Fruit fly (Drosophila melanogaster) whole organism, embryonic: ENCODE measurements around the gene elgi.

Source experiments
- Adf1 ChIP-seq: fragments of 200-800 bp; sonication (Bioruptor generic); IDR thresholded peaks from 2 replicates; pipeline ENCODE4 v1.3.6; 2022; ENCODE audit warnings: missing biosample characterization, missing genetic modification characterization
- B-H2 ChIP-seq: fragments of 200-800 bp; sonication (Bioruptor generic); optimal IDR thresholded peaks from 2 replicates; lab custom pipeline; 2018; ENCODE audit warnings: missing biosample characterization, mild to moderate bottlenecking, missing genetic modification characterization
- Bdp1 ChIP-seq: fragments of 200-800 bp; sonication (Bioruptor generic); optimal IDR thresholded peaks from 3 replicates; lab custom pipeline; 2016; ENCODE audit warnings: missing biosample characterization, missing genetic modification characterization
- C15 ChIP-seq: fragments of 200-800 bp; sonication (Bioruptor generic); IDR thresholded peaks from 3 replicates; pipeline ENCODE4 v1.3.6; 2022; ENCODE audit warnings: missing biosample characterization, missing genetic modification characterization
- CG1024 ChIP-seq: fragments of 200-800 bp; sonication (Bioruptor generic); IDR thresholded peaks from 2 replicates; pipeline ENCODE4 v1.3.6; 2022; ENCODE audit warnings: missing biosample characterization, missing genetic modification characterization
- CG10959 ChIP-seq: fragments of 200-800 bp; sonication (Bioruptor generic); IDR thresholded peaks from 2 replicates; pipeline ENCODE4 v1.3.6; 2022; ENCODE audit warnings: missing biosample characterization, missing genetic modification characterization
- CG11560 ChIP-seq: fragments of 200-800 bp; sonication (Bioruptor generic); IDR thresholded peaks from 3 replicates; pipeline ENCODE4 v1.3.6; 2022; ENCODE audit warnings: missing biosample characterization, missing genetic modification characterization
- CG12744 ChIP-seq: fragments of 200-800 bp; sonication (Bioruptor generic); optimal IDR thresholded peaks from 2 replicates; lab custom pipeline; 2016; ENCODE audit warnings: missing biosample characterization, missing genetic modification characterization
- CG13424 ChIP-seq: fragments of 200-800 bp; sonication (Bioruptor generic); optimal IDR thresholded peaks from 2 replicates; lab custom pipeline; 2019; ENCODE audit warnings: missing biosample characterization, mild to moderate bottlenecking, missing genetic modification characterization, moderate library complexity
- CG14050 ChIP-seq: fragments of 200-800 bp; sonication (Bioruptor generic); IDR thresholded peaks from 3 replicates; pipeline ENCODE4 v1.3.6; 2022; ENCODE audit warnings: missing biosample characterization, missing genetic modification characterization
- CG14965 ChIP-seq: fragments of 200-800 bp; sonication (Bioruptor generic); optimal IDR thresholded peaks from 2 replicates; lab custom pipeline; 2016; ENCODE audit warnings: missing biosample characterization, missing genetic modification characterization, borderline replicate concordance
- CG15011 ChIP-seq: fragments of 200-800 bp; sonication (Bioruptor generic); optimal IDR thresholded peaks from 3 replicates; lab custom pipeline; 2018; ENCODE audit warnings: missing biosample characterization, mild to moderate bottlenecking, missing genetic modification characterization
- CG15601 ChIP-seq: fragments of 200-800 bp; sonication (Bioruptor generic); optimal IDR thresholded peaks from 3 replicates; lab custom pipeline; 2019; ENCODE audit warnings: missing biosample characterization, mild to moderate bottlenecking, missing genetic modification characterization, moderate library complexity
- CG16815 ChIP-seq: fragments of 200-800 bp; sonication (Bioruptor generic); optimal IDR thresholded peaks from 3 replicates; lab custom pipeline; 2017; ENCODE audit warnings: missing biosample characterization, mild to moderate bottlenecking, missing genetic modification characterization
- CG33213 ChIP-seq: fragments of 200-800 bp; sonication (Bioruptor generic); optimal IDR thresholded peaks from 3 replicates; lab custom pipeline; 2016; ENCODE audit warnings: missing biosample characterization, missing genetic modification characterization
- CG33557 ChIP-seq: fragments of 200-800 bp; sonication (Bioruptor generic); optimal IDR thresholded peaks from 2 replicates; lab custom pipeline; 2019; ENCODE audit warnings: missing biosample characterization, mild to moderate bottlenecking, missing genetic modification characterization, moderate library complexity
- CG34376 ChIP-seq: fragments of 200-800 bp; sonication (Bioruptor generic); optimal IDR thresholded peaks from 2 replicates; lab custom pipeline; 2018; ENCODE audit warnings: missing biosample characterization, mild to moderate bottlenecking, missing genetic modification characterization
- CG7357 ChIP-seq: fragments of 200-800 bp; sonication (Bioruptor generic); IDR thresholded peaks from 3 replicates; pipeline ENCODE4 v1.3.6; 2022; ENCODE audit warnings: missing biosample characterization, missing genetic modification characterization
- CG8359 ChIP-seq: fragments of 200-800 bp; sonication (Bioruptor generic); optimal IDR thresholded peaks from 2 replicates; lab custom pipeline; 2017; ENCODE audit warnings: missing biosample characterization, mild to moderate bottlenecking, missing genetic modification characterization, borderline replicate concordance
- CG8388 ChIP-seq: fragments of 200-800 bp; sonication (Bioruptor generic); optimal IDR thresholded peaks from 2 replicates; lab custom pipeline; 2019; ENCODE audit warnings: missing biosample characterization, mild to moderate bottlenecking, missing genetic modification characterization, moderate library complexity
- CG9437 ChIP-seq: fragments of 200-800 bp; sonication (Bioruptor generic); optimal IDR thresholded peaks from 2 replicates; lab custom pipeline; 2018; ENCODE audit warnings: missing biosample characterization, mild to moderate bottlenecking, missing genetic modification characterization
- CkIIα-i1 ChIP-seq: fragments of 200-800 bp; sonication (Bioruptor generic); IDR thresholded peaks from 2 replicates; pipeline ENCODE4 v1.3.6; 2022; ENCODE audit warnings: missing biosample characterization, missing genetic modification characterization
- Dll ChIP-seq: fragments of 200-800 bp; sonication (Bioruptor generic); IDR thresholded peaks from 4 replicates; pipeline ENCODE4 v1.3.6; 2022; ENCODE audit warnings: missing biosample characterization, missing genetic modification characterization; ENCODE audit not compliant: partially characterized antibody
- Doc2 ChIP-seq: fragments of 200-800 bp; sonication (Bioruptor generic); IDR thresholded peaks from 2 replicates; pipeline ENCODE4 v1.3.6; 2022; ENCODE audit warnings: missing biosample characterization, missing genetic modification characterization
- Dp ChIP-seq: fragments of 200-800 bp; sonication (Bioruptor generic); optimal IDR thresholded peaks from 2 replicates; lab custom pipeline; 2018; ENCODE audit warnings: missing biosample characterization, mild to moderate bottlenecking, missing genetic modification characterization, moderate library complexity
- Fer2 ChIP-seq: fragments of 200-800 bp; sonication (Bioruptor generic); optimal IDR thresholded peaks from 2 replicates; lab custom pipeline; 2018; ENCODE audit warnings: missing biosample characterization, mild to moderate bottlenecking, missing genetic modification characterization, moderate library complexity
- HLH3B ChIP-seq: fragments of 200-800 bp; sonication (Bioruptor generic); IDR thresholded peaks from 2 replicates; pipeline ENCODE4 v1.3.6; 2022; ENCODE audit warnings: missing biosample characterization, missing genetic modification characterization
- Kr ChIP-seq: fragments of 200-800 bp; sonication (Bioruptor generic); optimal IDR thresholded peaks from 2 replicates; lab custom pipeline; 2017; ENCODE audit warnings: missing biosample characterization, mild to moderate bottlenecking, missing genetic modification characterization
- Max ChIP-seq: fragments of 200-800 bp; sonication (Bioruptor generic); optimal IDR thresholded peaks from 2 replicates; lab custom pipeline; 2016; ENCODE audit warnings: missing biosample characterization, mild to moderate bottlenecking, missing genetic modification characterization
- Mes4 ChIP-seq: fragments of 200-800 bp; sonication (Bioruptor generic); optimal IDR thresholded peaks from 2 replicates; lab custom pipeline; 2016; ENCODE audit warnings: missing biosample characterization, missing genetic modification characterization
- NC2β ChIP-seq: fragments of 200-800 bp; sonication (Bioruptor generic); optimal IDR thresholded peaks from 2 replicates; lab custom pipeline; 2016; ENCODE audit warnings: missing biosample characterization, missing genetic modification characterization
- Sin3A ChIP-seq: fragments of >200 bp; optimal IDR thresholded peaks from 2 replicates; lab custom pipeline; 2018
- Sry-δ ChIP-seq: fragments of 200-800 bp; sonication (Bioruptor generic); optimal IDR thresholded peaks from 2 replicates; lab custom pipeline; 2016; ENCODE audit warnings: missing biosample characterization, missing genetic modification characterization
- amos ChIP-seq: fragments of 200-800 bp; sonication (Bioruptor generic); IDR thresholded peaks from 2 replicates; pipeline ENCODE4 v1.3.6; 2022; ENCODE audit warnings: missing biosample characterization, missing genetic modification characterization; ENCODE audit not compliant: partially characterized antibody
- bbx ChIP-seq: fragments of 200-800 bp; sonication (Bioruptor generic); IDR thresholded peaks from 2 replicates; pipeline ENCODE4 v1.3.6; 2022; ENCODE audit warnings: missing biosample characterization, missing genetic modification characterization; ENCODE audit not compliant: partially characterized antibody
- cas ChIP-seq: fragments of 200-800 bp; sonication (Bioruptor generic); IDR thresholded peaks from 2 replicates; pipeline ENCODE4 v1.3.6; 2022; ENCODE audit warnings: missing biosample characterization, missing genetic modification characterization
- crol ChIP-seq: fragments of 200-800 bp; sonication (Bioruptor generic); IDR thresholded peaks from 2 replicates; pipeline ENCODE4 v1.3.6; 2022; ENCODE audit warnings: missing biosample characterization, missing genetic modification characterization
- dmrt11E ChIP-seq: fragments of 200-800 bp; sonication (Bioruptor generic); optimal IDR thresholded peaks from 3 replicates; lab custom pipeline; 2018; ENCODE audit warnings: missing biosample characterization, mild to moderate bottlenecking, missing genetic modification characterization, moderate library complexity
- dpn ChIP-seq, 2 experiments: fragments of 200-800 bp; sonication (Bioruptor generic); optimal IDR thresholded peaks; 3 replicates each; lab custom pipeline; 2016; ENCODE audit warnings: missing biosample characterization in 2 of 2, missing genetic modification characterization in 2 of 2
- gce ChIP-seq: fragments of 200-800 bp; sonication (Bioruptor generic); IDR thresholded peaks from 3 replicates; pipeline ENCODE4 v1.3.6; 2022; ENCODE audit warnings: missing biosample characterization, missing genetic modification characterization
- gcm2 ChIP-seq: fragments of 200-800 bp; sonication (Bioruptor generic); optimal IDR thresholded peaks from 2 replicates; lab custom pipeline; 2016; ENCODE audit warnings: missing biosample characterization, missing genetic modification characterization
- hb ChIP-seq: fragments of 200-800 bp; sonication (Bioruptor generic); IDR thresholded peaks from 3 replicates; pipeline ENCODE4 v1.3.6; 2022; ENCODE audit warnings: missing biosample characterization, missing genetic modification characterization; ENCODE audit not compliant: partially characterized antibody
- lilli ChIP-seq: fragments of 200-800 bp; sonication (Bioruptor generic); optimal IDR thresholded peaks from 3 replicates; lab custom pipeline; 2016; ENCODE audit warnings: missing biosample characterization, missing genetic modification characterization
- nom ChIP-seq: fragments of 200-800 bp; sonication (Bioruptor generic); optimal IDR thresholded peaks from 2 replicates; lab custom pipeline; 2017; ENCODE audit warnings: missing biosample characterization, missing genetic modification characterization, mild to moderate bottlenecking, moderate library complexity, missing genetic modification reagents
- otp ChIP-seq: fragments of 200-800 bp; sonication (Bioruptor generic); IDR thresholded peaks from 3 replicates; pipeline ENCODE4, ENCODE4 v1.3.6; 2022; ENCODE audit warnings: missing biosample characterization, missing genetic modification characterization
- pita ChIP-seq: fragments of 200-800 bp; sonication (Bioruptor generic); optimal IDR thresholded peaks from 2 replicates; lab custom pipeline; 2017; ENCODE audit warnings: missing biosample characterization, mild to moderate bottlenecking, missing genetic modification characterization
- slp2 ChIP-seq: fragments of 200-800 bp; sonication (Bioruptor generic); optimal IDR thresholded peaks from 2 replicates; lab custom pipeline; 2016; ENCODE audit warnings: missing biosample characterization, missing genetic modification characterization
- tio ChIP-seq: fragments of 200-800 bp; sonication (Bioruptor generic); optimal IDR thresholded peaks from 2 replicates; lab custom pipeline; 2017; ENCODE audit warnings: missing biosample characterization, missing genetic modification characterization, inconsistent platforms
- yki ChIP-seq: fragments of >200 bp; optimal IDR thresholded peaks from 3 replicates; lab custom pipeline; 2018
- zen ChIP-seq: fragments of 200-800 bp; sonication (Bioruptor generic); optimal IDR thresholded peaks from 3 replicates; lab custom pipeline; 2018; ENCODE audit warnings: missing biosample characterization, mild to moderate bottlenecking, missing genetic modification characterization, moderate library complexity

elgi gene

DNA sequence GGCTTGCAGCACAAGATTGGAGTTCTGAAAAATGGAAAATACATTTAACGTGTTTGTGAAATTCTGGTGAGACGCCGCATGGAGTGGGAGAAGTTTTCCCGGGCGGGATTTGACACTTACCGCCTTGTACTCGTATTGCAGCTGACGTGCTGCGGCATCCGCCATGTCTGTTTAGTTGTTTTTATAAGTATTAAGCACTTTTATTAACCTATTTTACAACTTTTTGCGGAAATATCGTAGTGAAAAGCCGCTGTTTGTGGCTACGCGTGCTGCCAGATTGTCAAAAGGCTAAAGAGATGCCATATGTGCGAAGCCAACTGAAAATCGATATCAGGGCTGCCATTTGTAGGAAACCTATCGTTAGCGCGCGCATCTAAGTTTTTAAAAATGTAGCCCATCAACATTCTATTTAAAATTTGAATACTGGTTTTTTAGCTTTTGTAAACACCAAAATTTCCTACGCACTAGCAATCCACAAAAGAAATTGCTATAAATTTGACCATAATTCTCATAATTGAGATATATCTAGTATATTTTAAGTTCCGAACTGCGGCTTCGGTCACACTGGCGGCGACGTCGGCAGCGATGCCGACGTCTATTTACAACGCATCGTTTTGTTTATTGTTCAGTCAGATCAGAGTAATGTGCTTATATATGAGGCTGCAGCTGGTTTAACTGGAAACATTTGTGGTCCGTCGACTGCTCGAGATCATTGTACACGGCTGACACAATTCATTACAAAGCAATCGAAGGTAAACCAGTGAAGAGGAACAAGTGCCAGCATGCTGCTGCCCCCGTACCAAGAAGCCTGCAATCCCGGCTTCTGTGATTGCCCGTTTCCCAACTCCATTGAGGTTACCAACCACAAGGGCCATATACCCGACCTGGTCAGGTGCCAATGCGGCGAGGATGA is 11.5 kb downstream of the elgi start, which contains the start of the genes Brr2 and CG10516 (continued):
- TF ChIP-seq Sin3A (lab: Kevin White, UChicago) (peak; percentile 99), CG15601 (tag; lab: Kevin White, UChicago) (no peak), dmrt11E (tag; lab: Kevin White, UChicago) (no peak), CG8388 (GFP tag; lab: Kevin White, UChicago) (no peak), dpn (GFP tag; optimal IDR thresholded peaks at IDR 0.05; lab: Kevin White, UChicago) (peak in 1 of 2 experiments; percentile 22), CG11560 (tag; lab: Robert Waterston, UW) (no peak), CG13424 (tag; lab: Kevin White, UChicago) (peak; percentile 49), Kr (GFP tag; lab: Kevin White, UChicago) (no peak), Doc2 (GFP tag; lab: Robert Waterston, UW) (no peak), zen (peak; percentile 15), gce (GFP tag; lab: Robert Waterston, UW) (no peak), Fer2 (no peak), tio (GFP tag; lab: Kevin White, UChicago) (no peak), Mes4 (no peak), CG10959 (GFP tag; lab: Robert Waterston, UW) (no peak), Dp (GFP tag; lab: Kevin White, UChicago) (peak; percentile 86), C15 (no peak), CG33557 (GFP tag; lab: Kevin White, UChicago) (no peak), Max (GFP tag; lab: Kevin White, UChicago) (peak; percentile 68), CG14050 (GFP tag; lab: Robert Waterston, UW) (no peak), CG33213 (GFP tag; lab: Kevin White, UChicago) (peak; percentile 43), pita (GFP tag; lab: Kevin White, UChicago) (no peak), cas (GFP tag; lab: Robert Waterston, UW) (no peak), CG12744 (GFP tag; lab: Kevin White, UChicago) (no peak), amos (GFP tag; lab: Robert Waterston, UW) (0 out of 2 replicates have a peak, but pooled peaks have one; percentile 35), slp2 (GFP tag; lab: Kevin White, UChicago) (no peak), CkIIα-i1 (no peak), otp (GFP tag; lab: Robert Waterston, UW) (no peak), nom (GFP tag; lab: Kevin White, UChicago) (no peak), crol (GFP tag; lab: Robert Waterston, UW) (no peak), Bdp1 (GFP tag; lab: Kevin White, UChicago) (no peak), bbx (GFP tag; lab: Robert Waterston, UW) (no peak), hb (no peak), CG8359 (GFP tag; lab: Kevin White, UChicago) (no peak), CG16815 (no peak), yki (lab: Kevin White, UChicago) (no peak), lilli (GFP tag; lab: Kevin White, UChicago) (peak; percentile 60), CG1024 (GFP tag; lab: Robert Waterston, UW) (0 out of 2 replicates have a peak, but pooled peaks have one; percentile 5), CG15011 (no peak), Adf1 (GFP tag; lab: Robert Waterston, UW) (peak; percentile 97), NC2β (GFP tag; lab: Kevin White, UChicago) (no peak), Sry-δ (peak; percentile 71), HLH3B (GFP tag; lab: Robert Waterston, UW) (no peak), CG14965 (GFP tag; lab: Kevin White, UChicago) (no peak), Dll (peak; percentile 51; the same call in 2 of the 4 replicates), CG34376 (GFP tag; lab: Kevin White, UChicago) (no peak), B-H2 (no peak), gcm2 (no peak), CG7357 (GFP tag; lab: Robert Waterston, UW) (no peak), CG9437 (GFP tag; lab: Kevin White, UChicago) (peak; percentile 7)
